Fruit fly (Drosophila melanogaster) whole organism, embryonic: ENCODE data around the gene Oseg1.
A peak's percentile ranks its signal among the peaks of the same experiment; 100 is the strongest.

ENCODE experiments used
- ATbp ChIP-seq: fragments of 200-800 bp; sonication (Bioruptor generic); optimal IDR thresholded peaks from 2 replicates; lab custom pipeline; 2017; ENCODE audit warnings: missing biosample characterization, mild to moderate bottlenecking, missing genetic modification characterization, missing genetic modification reagents
- CG10147 ChIP-seq: fragments of 200-800 bp; sonication (Bioruptor generic); optimal IDR thresholded peaks from 2 replicates; lab custom pipeline; 2019; ENCODE audit warnings: missing biosample characterization, mild to moderate bottlenecking, missing genetic modification characterization, moderate library complexity
- CG10321 ChIP-seq: fragments of 200-800 bp; sonication (Bioruptor generic); IDR thresholded peaks from 2 replicates; pipeline ENCODE4 v1.3.6; 2022; ENCODE audit warnings: missing biosample characterization, missing genetic modification characterization
- CG10543 ChIP-seq: fragments of 200-800 bp; sonication (Bioruptor generic); optimal IDR thresholded peaks from 3 replicates; lab custom pipeline; 2017; ENCODE audit warnings: missing biosample characterization, mild to moderate bottlenecking, missing genetic modification characterization, moderate library complexity
- CG10654 ChIP-seq: fragments of 200-800 bp; sonication (Bioruptor generic); optimal IDR thresholded peaks from 2 replicates; lab custom pipeline; 2016; ENCODE audit warnings: missing biosample characterization, missing genetic modification characterization
- CG13296 ChIP-seq: fragments of 200-800 bp; sonication (Bioruptor generic); optimal IDR thresholded peaks from 3 replicates; lab custom pipeline; 2018; ENCODE audit warnings: missing biosample characterization, mild to moderate bottlenecking, missing genetic modification characterization
- CG13624 ChIP-seq: fragments of 200-800 bp; sonication (Bioruptor generic); optimal IDR thresholded peaks from 2 replicates; lab custom pipeline; 2016; ENCODE audit warnings: missing biosample characterization, missing genetic modification characterization
- CG15073 ChIP-seq: fragments of 200-800 bp; sonication (Bioruptor generic); optimal IDR thresholded peaks from 2 replicates; lab custom pipeline; 2016; ENCODE audit warnings: missing biosample characterization, missing genetic modification characterization
- CG17186 ChIP-seq: fragments of 200-800 bp; sonication (Bioruptor generic); optimal IDR thresholded peaks from 3 replicates; lab custom pipeline; 2017; ENCODE audit warnings: missing biosample characterization, missing genetic modification reagents, missing genetic modification characterization
- CG31365 ChIP-seq: fragments of 200-800 bp; sonication (Bioruptor generic); optimal IDR thresholded peaks from 2 replicates; lab custom pipeline; 2018; ENCODE audit warnings: missing biosample characterization, mild to moderate bottlenecking, missing genetic modification characterization
- CG4360 ChIP-seq: fragments of 200-800 bp; sonication (Bioruptor generic); IDR thresholded peaks from 2 replicates; pipeline ENCODE4 v1.3.6; 2022; ENCODE audit warnings: missing biosample characterization, missing genetic modification characterization
- CG6272 ChIP-seq: fragments of 200-800 bp; sonication (Bioruptor generic); IDR thresholded peaks from 2 replicates; pipeline ENCODE4 v1.3.6; 2022; ENCODE audit warnings: missing biosample characterization, missing genetic modification characterization
- CG7963 ChIP-seq: fragments of 200-800 bp; sonication (Bioruptor generic); IDR thresholded peaks from 3 replicates; pipeline ENCODE4 v1.3.6; 2022; ENCODE audit warnings: missing biosample characterization, missing genetic modification characterization; ENCODE audit not compliant: partially characterized antibody
- CG8290 ChIP-seq, 3 experiments: fragments of 200-800 bp; sonication (Bioruptor generic); optimal IDR thresholded peaks; 2 replicates each; lab custom pipeline; 2016 to 2019; ENCODE audit warnings: missing biosample characterization in 3 of 3, missing genetic modification characterization in 3 of 3, mild to moderate bottlenecking in 2 of 3, moderate library complexity in 1 of 3
- CG8359 ChIP-seq: fragments of 200-800 bp; sonication (Bioruptor generic); optimal IDR thresholded peaks from 2 replicates; lab custom pipeline; 2017; ENCODE audit warnings: missing biosample characterization, mild to moderate bottlenecking, missing genetic modification characterization, borderline replicate concordance
- CG8924 ChIP-seq: fragments of 200-800 bp; optimal IDR thresholded peaks from 3 replicates; lab custom pipeline; 2019; ENCODE audit warnings: missing biosample characterization, mild to moderate bottlenecking, missing genetic modification characterization, moderate library complexity
- CG9437 ChIP-seq: fragments of 200-800 bp; sonication (Bioruptor generic); optimal IDR thresholded peaks from 2 replicates; lab custom pipeline; 2018; ENCODE audit warnings: missing biosample characterization, mild to moderate bottlenecking, missing genetic modification characterization
- CG9817 ChIP-seq: fragments of 200-800 bp; sonication (Bioruptor generic); optimal IDR thresholded peaks from 2 replicates; lab custom pipeline; 2018; ENCODE audit warnings: missing biosample characterization, mild to moderate bottlenecking, missing genetic modification characterization, moderate library complexity
- CrebB ChIP-seq: fragments of 200-800 bp; sonication (Bioruptor generic); optimal IDR thresholded peaks from 3 replicates; lab custom pipeline; 2018; ENCODE audit warnings: missing biosample characterization, mild to moderate bottlenecking, missing genetic modification characterization
- Dip2 ChIP-seq: fragments of 200-800 bp; sonication (Bioruptor generic); IDR thresholded peaks from 2 replicates; pipeline ENCODE4 v1.3.6; 2022; ENCODE audit warnings: missing biosample characterization, missing genetic modification characterization
- Hey ChIP-seq: fragments of 200-800 bp; sonication (Bioruptor generic); optimal IDR thresholded peaks from 3 replicates; lab custom pipeline; 2018; ENCODE audit warnings: missing biosample characterization, mild to moderate bottlenecking, missing genetic modification characterization
- HmgD ChIP-seq: fragments of 200-800 bp; sonication (Bioruptor generic); optimal IDR thresholded peaks from 3 replicates; lab custom pipeline; 2016; ENCODE audit warnings: missing biosample characterization, missing genetic modification characterization
- Lim3 ChIP-seq: fragments of 200-800 bp; sonication (Bioruptor generic); IDR thresholded peaks from 2 replicates; pipeline ENCODE4 v1.3.6; 2022; ENCODE audit warnings: missing biosample characterization, missing genetic modification characterization
- Nf-YA ChIP-seq: fragments of 200-800 bp; sonication (Bioruptor generic); IDR thresholded peaks from 2 replicates; pipeline ENCODE4 v1.3.6; 2022; ENCODE audit warnings: missing biosample characterization, missing genetic modification characterization
- Pdp1 ChIP-seq, 2 experiments: fragments of 200-800 bp; sonication (Bioruptor generic); optimal IDR thresholded peaks; 3 replicates each; lab custom pipeline; 2016; ENCODE audit warnings: missing biosample characterization in 2 of 2, missing genetic modification characterization in 2 of 2, mild to moderate bottlenecking in 1 of 2, moderate library complexity in 1 of 2
- Rx ChIP-seq: fragments of 200-800 bp; sonication (Bioruptor generic); IDR thresholded peaks from 2 replicates; pipeline ENCODE4 v1.3.6; 2022; ENCODE audit warnings: missing biosample characterization, missing genetic modification characterization
- Stat92E ChIP-seq, 3 experiments: fragments of >200 bp in 2 of 3; fragments of 200-800 bp in 1 of 3; sonication (Bioruptor generic) in 1 of 3; optimal IDR thresholded peaks; 2 replicates each; lab custom pipeline; 2017 to 2019; ENCODE audit warnings: missing biosample characterization in 3 of 3, missing genetic modification characterization in 3 of 3, mild to moderate bottlenecking in 1 of 3, moderate library complexity in 1 of 3
- Usf ChIP-seq: fragments of 200-800 bp; sonication (Bioruptor generic); optimal IDR thresholded peaks from 2 replicates; lab custom pipeline; 2017; ENCODE audit warnings: missing genotype, missing biosample characterization, missing genetic modification characterization
- ash1 ChIP-seq: fragments of 200-800 bp; sonication (Bioruptor generic); optimal IDR thresholded peaks from 2 replicates; lab custom pipeline; 2018; ENCODE audit warnings: missing biosample characterization, mild to moderate bottlenecking, missing genetic modification characterization
- br ChIP-seq: fragments of >200 bp; optimal IDR thresholded peaks from 2 replicates; lab custom pipeline; 2017
- chn ChIP-seq: fragments of 200-800 bp; sonication (Bioruptor generic); optimal IDR thresholded peaks from 2 replicates; lab custom pipeline; 2016; ENCODE audit warnings: missing biosample characterization, missing genetic modification characterization
- ci ChIP-seq: fragments of 200-800 bp; sonication (Bioruptor generic); IDR thresholded peaks from 3 replicates; pipeline ENCODE4 v1.3.6; 2022; ENCODE audit warnings: missing biosample characterization, missing genetic modification characterization
- croc ChIP-seq: fragments of 200-800 bp; sonication (Bioruptor generic); conservative IDR thresholded peaks from 3 replicates; pipeline ENCODE4 v1.3.6; 2022; ENCODE audit warnings: missing biosample characterization, missing genetic modification characterization
- dati ChIP-seq: fragments of 200-800 bp; sonication (Bioruptor generic); IDR thresholded peaks from 2 replicates; pipeline ENCODE4 v1.3.6; 2022; ENCODE audit warnings: missing biosample characterization, missing genetic modification characterization
- disco-r ChIP-seq: fragments of 200-800 bp; sonication (Bioruptor generic); optimal IDR thresholded peaks from 2 replicates; lab custom pipeline; 2016; ENCODE audit warnings: missing biosample characterization, missing genetic modification characterization
- fd64A ChIP-seq: fragments of 200-800 bp; sonication (Bioruptor generic); optimal IDR thresholded peaks from 3 replicates; lab custom pipeline; 2018; ENCODE audit warnings: missing biosample characterization, mild to moderate bottlenecking, missing genetic modification characterization
- gcm2 ChIP-seq: fragments of 200-800 bp; sonication (Bioruptor generic); optimal IDR thresholded peaks from 2 replicates; lab custom pipeline; 2016; ENCODE audit warnings: missing biosample characterization, missing genetic modification characterization
- gfzf ChIP-seq: fragments of 200-800 bp; sonication (Bioruptor generic); optimal IDR thresholded peaks from 2 replicates; lab custom pipeline; 2016; ENCODE audit warnings: missing biosample characterization, mild to moderate bottlenecking, missing genetic modification characterization, moderate library complexity
- ind ChIP-seq: fragments of 200-800 bp; sonication (Bioruptor generic); optimal IDR thresholded peaks from 3 replicates; lab custom pipeline; 2016; ENCODE audit warnings: missing biosample characterization, missing genetic modification characterization
- kay ChIP-seq: fragments of 200-800 bp; sonication (Bioruptor generic); optimal IDR thresholded peaks from 2 replicates; lab custom pipeline; 2016; ENCODE audit warnings: missing biosample characterization, missing genetic modification characterization
- klu ChIP-seq: fragments of 200-800 bp; sonication (Bioruptor generic); IDR thresholded peaks from 2 replicates; pipeline ENCODE4 v1.3.6; 2022; ENCODE audit warnings: missing biosample characterization, missing genetic modification characterization
- kni ChIP-seq: fragments of 200-800 bp; sonication (Bioruptor generic); optimal IDR thresholded peaks from 3 replicates; lab custom pipeline; 2017; ENCODE audit warnings: mild to moderate bottlenecking, missing biosample characterization, missing genetic modification reagents, missing genetic modification characterization
- nom ChIP-seq: fragments of 200-800 bp; sonication (Bioruptor generic); optimal IDR thresholded peaks from 2 replicates; lab custom pipeline; 2017; ENCODE audit warnings: missing biosample characterization, missing genetic modification characterization, mild to moderate bottlenecking, moderate library complexity, missing genetic modification reagents
- org-1 ChIP-seq: fragments of 200-800 bp; sonication (Bioruptor generic); optimal IDR thresholded peaks from 2 replicates; lab custom pipeline; 2017; ENCODE audit warnings: missing biosample characterization, missing genetic modification characterization
- pan ChIP-seq, 4 experiments: fragments of >200 bp in 3 of 4; fragments of 200-800 bp in 1 of 4; sonication (Bioruptor generic) in 1 of 4; optimal IDR thresholded peaks in 3 of 4; IDR thresholded peaks in 1 of 4; 2 replicates each; pipeline versions ENCODE4 v1.3.6 to Lab custom; 2017 to 2022; ENCODE audit warnings: missing biosample characterization in 2 of 4, missing genetic modification characterization in 2 of 4, mixed read lengths in 1 of 4
- peb ChIP-seq: fragments of 200-800 bp; sonication (Bioruptor generic); IDR thresholded peaks from 2 replicates; pipeline ENCODE4 v1.3.6; 2022; ENCODE audit warnings: missing biosample characterization, missing genetic modification characterization
- pfk ChIP-seq: fragments of 200-800 bp; sonication (Bioruptor generic); optimal IDR thresholded peaks from 2 replicates; lab custom pipeline; 2018; ENCODE audit warnings: missing biosample characterization, mild to moderate bottlenecking, missing genetic modification characterization, moderate library complexity
- sisA ChIP-seq: fragments of 200-800 bp; sonication (Bioruptor generic); IDR thresholded peaks from 2 replicates; pipeline ENCODE4 v1.3.6; 2022; ENCODE audit warnings: missing biosample characterization, missing genetic modification characterization
- ttk ChIP-seq: fragments of 200-800 bp; sonication (Bioruptor generic); IDR thresholded peaks from 2 replicates; pipeline ENCODE4 v2.1.2; 2022; ENCODE audit warnings: missing biosample characterization, missing genetic modification characterization
- tx ChIP-seq: fragments of 200-800 bp; sonication (Bioruptor generic); optimal IDR thresholded peaks from 2 replicates; lab custom pipeline; 2016; ENCODE audit warnings: missing biosample characterization, missing genetic modification characterization
- yki ChIP-seq: fragments of >200 bp; optimal IDR thresholded peaks from 3 replicates; lab custom pipeline; 2018

Oseg1 gene

DNA sequence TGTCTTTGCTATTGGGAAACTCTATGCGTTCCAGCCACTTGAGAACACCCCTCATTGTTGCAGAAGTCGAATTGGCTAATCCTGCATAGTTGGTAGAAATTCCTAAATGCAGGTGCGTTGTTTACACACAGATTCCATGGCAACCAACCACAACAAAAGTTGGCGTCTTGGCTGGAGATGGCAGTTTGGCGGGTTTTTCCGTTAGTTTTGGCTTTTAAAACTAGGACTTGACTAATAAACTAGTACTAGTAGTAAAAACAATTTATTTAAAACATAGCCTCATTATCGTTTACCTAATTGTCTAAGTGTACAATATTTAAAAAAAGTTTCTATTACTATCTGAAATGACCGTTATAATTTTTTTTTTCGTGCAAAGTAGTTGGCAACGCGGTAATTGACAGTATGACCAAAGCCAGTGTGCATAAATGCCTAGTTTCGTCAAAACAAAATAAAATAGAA, 1.2 kb downstream of the Oseg1 start, which contains the start of gene Exo70 (continued):
- TF ChIP-seq pan (optimal IDR thresholded peaks at IDR 0.05; lab: Kevin White, UChicago) (no peak), pan (GFP tag; optimal IDR thresholded peaks at IDR 0.05 in 1 of 2, IDR thresholded peaks at IDR 0.05 in 1 of 2) (no peak), CG17186 (GFP tag; lab: Kevin White, UChicago) (peak; percentile 7), CG15073 (no peak), CG9817 (tag; lab: Kevin White, UChicago) (no peak), CG9437 (GFP tag; lab: Kevin White, UChicago) (no peak), CG10543 (GFP tag; lab: Kevin White, UChicago) (no peak), ash1 (no peak), peb (no peak), CG13624 (GFP tag; lab: Kevin White, UChicago) (no peak), gfzf (peak; percentile 76), CG10321 (no peak), CG10147 (GFP tag; lab: Kevin White, UChicago) (no peak), Stat92E (GFP tag; optimal IDR thresholded peaks at IDR 0.05; lab: Kevin White, UChicago) (no peak), pfk (GFP tag; lab: Kevin White, UChicago) (no peak), CG8359 (no peak), croc (GFP tag; lab: Robert Waterston, UW) (no peak), br (lab: Kevin White, UChicago) (no peak), Dip2 (GFP tag; lab: Robert Waterston, UW) (no peak), CG6272 (GFP tag; lab: Robert Waterston, UW) (no peak), CG10654 (GFP tag; lab: Kevin White, UChicago) (no peak), CrebB (tag; lab: Kevin White, UChicago) (no peak), CG13296 (GFP tag; lab: Kevin White, UChicago) (no peak), org-1 (GFP tag; lab: Kevin White, UChicago) (no peak), ATbp (GFP tag; lab: Kevin White, UChicago) (no peak), chn (no peak), disco-r (GFP tag; lab: Kevin White, UChicago) (no peak), yki (lab: Kevin White, UChicago) (no peak), CG7963 (GFP tag; lab: Robert Waterston, UW) (no peak), kay (GFP tag; lab: Kevin White, UChicago) (no peak), CG8290 (GFP tag; optimal IDR thresholded peaks at IDR 0.05; lab: Kevin White, UChicago) (no peak), CG8290 (tag; optimal IDR thresholded peaks at IDR 0.05; lab: Kevin White, UChicago) (no peak), klu (no peak), ind (no peak), HmgD (no peak), ci (no peak), gcm2 (GFP tag; lab: Kevin White, UChicago) (no peak), tx (GFP tag; lab: Kevin White, UChicago) (no peak), ttk (GFP tag; lab: Robert Waterston, UW) (no peak), Rx (no peak), CG8924 (tag; lab: Kevin White, UChicago) (no peak), Usf (no peak), fd64A (GFP tag; lab: Kevin White, UChicago) (no peak), sisA (GFP tag; lab: Robert Waterston, UW) (no peak), Hey (no peak), nom (GFP tag; lab: Kevin White, UChicago) (no peak), CG31365 (no peak), dati (GFP tag; lab: Robert Waterston, UW) (no peak), Lim3 (no peak), CG4360 (GFP tag; lab: Robert Waterston, UW) (no peak), kni (GFP tag; lab: Kevin White, UChicago) (no peak), Pdp1 (GFP tag; optimal IDR thresholded peaks at IDR 0.05; lab: Kevin White, UChicago) (no peak), Nf-YA (GFP tag; lab: Robert Waterston, UW) (no peak)
